Worm (Caenorhabditis elegans) whole organism, young adult: ENCODE results near the gene cyp-33E1.
A peak's percentile ranks its signal among the peaks of the same experiment; 100 is the strongest.

ENCODE experiments used
- B0019.2 ChIP-seq: fragments of 200-800 bp; sonication (Bioruptor generic); conservative IDR thresholded peaks from 2 replicates; pipeline ENCODE4 v1.3.6; 2022; ENCODE audit warnings: missing genetic modification reagents, missing genetic modification characterization, missing compliant biosample characterization
- B0035.1 ChIP-seq: sonication (generic microtip); optimal IDR thresholded peaks from 2 replicates; lab custom pipeline; 2016; ENCODE audit warnings: missing genetic modification characterization, mild to moderate bottlenecking, missing compliant biosample characterization, missing genotype, missing genetic modification reagents
- B0261.1 ChIP-seq: sonication (generic microtip); optimal IDR thresholded peaks from 2 replicates; lab custom pipeline; 2016; ENCODE audit warnings: mild to moderate bottlenecking, missing genetic modification characterization, moderate library complexity, missing compliant biosample characterization
- B0336.3 ChIP-seq: fragments of 200-800 bp; sonication (Bioruptor generic); IDR thresholded peaks from 2 replicates; pipeline ENCODE4 v1.3.6; 2022; ENCODE audit warnings: missing genetic modification characterization, missing compliant biosample characterization
- F22D6.2 ChIP-seq: sonication (generic microtip); optimal IDR thresholded peaks from 2 replicates; lab custom pipeline; 2016; ENCODE audit warnings: mild to moderate bottlenecking, missing genetic modification characterization, missing compliant biosample characterization
- F23B12.7 ChIP-seq: sonication (generic microtip); optimal IDR thresholded peaks from 2 replicates; lab custom pipeline; 2017; ENCODE audit warnings: missing genetic modification characterization, mild to moderate bottlenecking, missing compliant biosample characterization, antibody characterized with exemption, moderate library complexity; ENCODE audit not compliant: insufficient read depth
- F33H1.4 ChIP-seq: fragments of 200-800 bp; sonication (Bioruptor generic); IDR thresholded peaks from 2 replicates; pipeline ENCODE4 v1.3.6; 2022; ENCODE audit warnings: missing genetic modification reagents, missing genetic modification characterization, missing compliant biosample characterization
- F52B5.7 ChIP-seq: sonication (generic microtip); optimal IDR thresholded peaks from 2 replicates; lab custom pipeline; 2016; ENCODE audit warnings: mild to moderate bottlenecking, missing genetic modification characterization, missing compliant biosample characterization
- T26A5.8 ChIP-seq: sonication (generic microtip); optimal IDR thresholded peaks from 2 replicates; lab custom pipeline; 2016; ENCODE audit warnings: missing genetic modification characterization, missing compliant biosample characterization
- Y79H2A.3 ChIP-seq: fragments of 200-800 bp; sonication (Bioruptor generic); conservative IDR thresholded peaks from 2 replicates; pipeline ENCODE4 v1.3.6; 2022; ENCODE audit warnings: missing genetic modification reagents, missing genetic modification characterization, missing compliant biosample characterization
- ama-1 ChIP-seq, 3 experiments: fragments of 150-350 bp in 1 of 3; sonication (generic microtip) in 2 of 3; optimal IDR thresholded peaks; 2 replicates each; lab custom pipeline; 2014 to 2018; ENCODE audit warnings: missing biosample characterization in 2 of 3, missing genetic modification characterization in 2 of 3, missing genetic modification reagents in 2 of 3
- aptf-2 ChIP-seq: fragments of 200-800 bp; sonication (Bioruptor generic); conservative IDR thresholded peaks from 2 replicates; pipeline ENCODE4 v1.3.6; 2022; ENCODE audit warnings: missing genetic modification reagents, missing genetic modification characterization, missing compliant biosample characterization
- aptf-3 ChIP-seq: fragments of 200-800 bp; sonication (Bioruptor generic); IDR thresholded peaks from 2 replicates; pipeline ENCODE4 v1.3.6; 2022; ENCODE audit warnings: missing genetic modification characterization, missing compliant biosample characterization
- attf-3 ChIP-seq: fragments of 200-800 bp; sonication (Bioruptor generic); conservative IDR thresholded peaks from 2 replicates; pipeline ENCODE4 v1.3.6; 2022; ENCODE audit warnings: missing genetic modification reagents, missing genetic modification characterization, missing compliant biosample characterization
- attf-6 ChIP-seq: fragments of 200-800 bp; sonication (Bioruptor generic); IDR thresholded peaks from 2 replicates; pipeline ENCODE4 v1.3.6; 2022; ENCODE audit warnings: missing genetic modification reagents, missing genetic modification characterization, missing compliant biosample characterization
- cebp-2 ChIP-seq: fragments of 200-800 bp; sonication (Bioruptor generic); IDR thresholded peaks from 2 replicates; pipeline ENCODE4 v1.3.6; 2022; ENCODE audit warnings: missing genetic modification characterization, missing compliant biosample characterization
- chd-7 ChIP-seq: sonication (generic microtip); optimal IDR thresholded peaks from 2 replicates; lab custom pipeline; 2016; ENCODE audit warnings: mild to moderate bottlenecking, missing genetic modification characterization, moderate library complexity, missing compliant biosample characterization
- dox-1 ChIP-seq: fragments of 200-800 bp; sonication (Bioruptor generic); IDR thresholded peaks from 2 replicates; pipeline ENCODE4 v1.3.6; 2022; ENCODE audit warnings: missing genetic modification reagents, missing genetic modification characterization, missing compliant biosample characterization
- efl-1 ChIP-seq: fragments of 150-350 bp; optimal IDR thresholded peaks from 2 replicates; lab custom pipeline; 2014; ENCODE audit warnings: missing biosample characterization, missing genetic modification reagents, missing genetic modification characterization
- egl-18 ChIP-seq: fragments of 200-800 bp; sonication (Bioruptor generic); IDR thresholded peaks from 2 replicates; pipeline ENCODE4 v1.3.6; 2022; ENCODE audit warnings: missing genetic modification reagents, missing genetic modification characterization, missing compliant biosample characterization
- ekl-4 ChIP-seq: fragments of 200-800 bp; sonication (Bioruptor generic); IDR thresholded peaks from 2 replicates; pipeline ENCODE4 v1.3.6; 2022; ENCODE audit warnings: missing genetic modification reagents, missing genetic modification characterization, missing compliant biosample characterization
- fkh-3 ChIP-seq: sonication (generic microtip); optimal IDR thresholded peaks from 2 replicates; lab custom pipeline; 2016; ENCODE audit warnings: mild to moderate bottlenecking, missing genetic modification characterization, missing compliant biosample characterization
- gei-17 ChIP-seq: fragments of 200-800 bp; sonication (Bioruptor generic); optimal IDR thresholded peaks from 2 replicates; lab custom pipeline; 2018; ENCODE audit warnings: mild to moderate bottlenecking, missing genetic modification characterization, missing compliant biosample characterization
- hmg-1.2 ChIP-seq: fragments of 200-800 bp; sonication (Bioruptor generic); IDR thresholded peaks from 2 replicates; pipeline ENCODE4 v1.3.6; 2022; ENCODE audit warnings: missing genetic modification reagents, missing genetic modification characterization, missing compliant biosample characterization
- lag-1 ChIP-seq: fragments of 200-800 bp; sonication (Bioruptor generic); IDR thresholded peaks from 2 replicates; pipeline ENCODE4 v1.3.6; 2022; ENCODE audit warnings: missing genetic modification reagents, missing genetic modification characterization, missing compliant biosample characterization
- let-607 ChIP-seq, 2 experiments: fragments of 200-800 bp in 1 of 2; sonication (Bioruptor generic) in 1 of 2; sonication (generic microtip) in 1 of 2; optimal IDR thresholded peaks; 2 replicates each; lab custom pipeline; 2016 to 2018; ENCODE audit warnings: mild to moderate bottlenecking in 2 of 2, missing compliant biosample characterization in 2 of 2, missing genetic modification characterization in 2 of 2, moderate library complexity in 2 of 2, missing genotype in 1 of 2
- lin-35 ChIP-seq, 3 experiments: fragments of 150-350 bp in 2 of 3; sonication (generic microtip) in 1 of 3; optimal IDR thresholded peaks; 2 replicates each; lab custom pipeline; 2014 to 2018; ENCODE audit warnings: missing biosample characterization in 3 of 3, missing genetic modification characterization in 3 of 3, missing genetic modification reagents in 3 of 3
- lin-54 ChIP-seq: fragments of 200-800 bp; sonication (Bioruptor generic); optimal IDR thresholded peaks from 2 replicates; lab custom pipeline; 2018; ENCODE audit warnings: mild to moderate bottlenecking, missing genetic modification characterization, missing compliant biosample characterization
- lsl-1 ChIP-seq: fragments of 200-800 bp; sonication (Bioruptor generic); optimal IDR thresholded peaks from 2 replicates; lab custom pipeline; 2018; ENCODE audit warnings: mild to moderate bottlenecking, missing genetic modification characterization, moderate library complexity, missing compliant biosample characterization
- madf-10 ChIP-seq: sonication (generic microtip); optimal IDR thresholded peaks from 2 replicates; lab custom pipeline; 2016; ENCODE audit warnings: mild to moderate bottlenecking, missing genetic modification characterization, missing compliant biosample characterization
- madf-3 ChIP-seq: fragments of 200-800 bp; sonication (Bioruptor generic); IDR thresholded peaks from 2 replicates; pipeline ENCODE4 v1.3.6; 2022; ENCODE audit warnings: missing genetic modification reagents, missing genetic modification characterization, missing compliant biosample characterization
- mxl-1 ChIP-seq: sonication (generic microtip); optimal IDR thresholded peaks from 2 replicates; lab custom pipeline; 2016; ENCODE audit warnings: missing genetic modification characterization, missing compliant biosample characterization
- nhr-120 ChIP-seq: fragments of 200-800 bp; sonication (Bioruptor generic); IDR thresholded peaks from 2 replicates; pipeline ENCODE4 v1.3.6; 2022; ENCODE audit warnings: missing genetic modification characterization, missing compliant biosample characterization
- nhr-27 ChIP-seq: fragments of 200-800 bp; sonication (Bioruptor generic); optimal IDR thresholded peaks from 2 replicates; lab custom pipeline; 2018; ENCODE audit warnings: mild to moderate bottlenecking, missing genetic modification characterization, moderate library complexity, missing compliant biosample characterization
- pbrm-1 ChIP-seq: fragments of 200-800 bp; sonication (Bioruptor generic); IDR thresholded peaks from 2 replicates; pipeline ENCODE4 v1.3.6; 2022; ENCODE audit warnings: missing genetic modification reagents, missing genetic modification characterization, missing compliant biosample characterization
- rcor-1 ChIP-seq: fragments of 200-800 bp; sonication (Bioruptor generic); IDR thresholded peaks from 2 replicates; pipeline ENCODE4 v1.3.6; 2022; ENCODE audit warnings: missing genetic modification reagents, missing genetic modification characterization, missing compliant biosample characterization
- repo-1 ChIP-seq: sonication (generic microtip); optimal IDR thresholded peaks from 2 replicates; lab custom pipeline; 2017; ENCODE audit warnings: mild to moderate bottlenecking, missing genetic modification characterization, missing compliant biosample characterization
- rpc-1 ChIP-seq, 2 experiments: fragments of 150-350 bp in 1 of 2; sonication (generic microtip) in 1 of 2; optimal IDR thresholded peaks; 2 replicates each; lab custom pipeline; 2014 to 2018; ENCODE audit warnings: missing biosample characterization in 1 of 2, missing genetic modification characterization in 1 of 2, missing genetic modification reagents in 1 of 2, missing genotype in 1 of 2
- sea-2 ChIP-seq: fragments of 200-800 bp; sonication (Bioruptor generic); IDR thresholded peaks from 2 replicates; pipeline ENCODE4 v1.3.6; 2022; ENCODE audit warnings: missing genetic modification characterization, missing compliant biosample characterization
- snpc-4 ChIP-seq, 5 experiments: fragments of 150-350 bp in 1 of 5; sonication (generic microtip) in 4 of 5; optimal IDR thresholded peaks; 2 replicates each; lab custom pipeline; 2014 to 2018; ENCODE audit warnings: missing genetic modification characterization in 5 of 5, missing biosample characterization in 3 of 5, antibody characterized with exemption in 2 of 5, mild to moderate bottlenecking in 2 of 5, missing compliant biosample characterization in 2 of 5, missing genotype in 2 of 5, moderate library complexity in 2 of 5, missing genetic modification reagents in 1 of 5
- somi-1 ChIP-seq: fragments of 200-800 bp; sonication (Bioruptor generic); optimal IDR thresholded peaks from 2 replicates; lab custom pipeline; 2018; ENCODE audit warnings: mild to moderate bottlenecking, missing genetic modification characterization, missing compliant biosample characterization
- tbp1 ChIP-seq: fragments of 200-800 bp; sonication (Bioruptor generic); optimal IDR thresholded peaks from 2 replicates; lab custom pipeline; 2018; ENCODE audit warnings: mild to moderate bottlenecking, missing genetic modification characterization, missing compliant biosample characterization
- tbx-9 ChIP-seq: sonication (generic microtip); optimal IDR thresholded peaks from 2 replicates; lab custom pipeline; 2016; ENCODE audit warnings: borderline replicate concordance, missing genetic modification characterization, inconsistent platforms, missing compliant biosample characterization
- zfh-2 ChIP-seq: fragments of 200-800 bp; sonication (Bioruptor generic); conservative IDR thresholded peaks from 2 replicates; pipeline ENCODE4 v1.3.6; 2022; ENCODE audit warnings: missing genetic modification reagents, missing genetic modification characterization, missing compliant biosample characterization
- ztf-26 ChIP-seq: sonication (generic microtip); optimal IDR thresholded peaks from 2 replicates; lab custom pipeline; 2017; ENCODE audit warnings: missing genetic modification characterization, missing compliant biosample characterization
- ztf-28 ChIP-seq: fragments of 200-800 bp; sonication (Bioruptor generic); IDR thresholded peaks from 2 replicates; pipeline ENCODE4 v1.3.6; 2022; ENCODE audit warnings: missing genetic modification reagents, missing genetic modification characterization, missing compliant biosample characterization
- ztf-3 ChIP-seq: fragments of 200-800 bp; sonication (Bioruptor generic); optimal IDR thresholded peaks from 2 replicates; lab custom pipeline; 2018; ENCODE audit warnings: mild to moderate bottlenecking, missing genetic modification characterization, missing compliant biosample characterization
- ztf-6 ChIP-seq: fragments of 200-800 bp; sonication (Bioruptor generic); IDR thresholded peaks from 2 replicates; pipeline ENCODE4 v1.3.6; 2022; ENCODE audit warnings: missing genetic modification reagents, missing genetic modification characterization, missing compliant biosample characterization

The cyp-33E1 gene

DNA sequence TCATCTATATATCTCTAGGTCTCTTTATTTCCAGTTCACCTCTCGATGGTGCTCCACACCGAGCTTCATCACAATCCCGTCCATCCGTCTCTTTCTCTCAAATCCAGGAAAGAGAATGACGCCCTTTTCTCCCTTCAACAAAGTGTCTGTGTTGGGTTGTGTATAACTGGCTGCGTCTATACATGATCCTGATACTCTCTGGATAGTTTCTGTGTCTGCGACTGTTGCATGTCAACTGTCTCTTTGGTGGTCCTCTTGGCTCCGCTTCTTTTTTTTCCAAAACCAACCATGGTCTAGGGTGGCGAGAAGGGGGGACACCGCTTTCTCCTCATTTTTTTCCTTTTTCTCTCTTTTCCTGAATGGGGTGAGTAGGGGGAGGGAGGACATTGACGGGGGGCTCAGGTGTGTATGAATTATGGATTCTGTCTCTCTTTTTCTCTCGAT is 18.8 kb downstream of the cyp-33E1 start:
- TF ChIP-seq ztf-6 (GFP tag; lab: Robert Waterston, UW) (no peak), rpc-1 (optimal IDR thresholded peaks at IDR 0.05; lab: Kevin White, UChicago) (no peak), rpc-1 (tag; optimal IDR thresholded peaks at IDR 0.05; lab: Kevin White, UChicago) (no peak), attf-3 (GFP tag; lab: Robert Waterston, UW) (no peak), let-607 (tag; optimal IDR thresholded peaks at IDR 0.05; lab: Kevin White, UChicago) (no peak), B0336.3 (GFP tag; lab: Robert Waterston, UW) (no peak), cebp-2 (no peak), chd-7 (tag; lab: Kevin White, UChicago) (peak; percentile 53), nhr-120 (no peak), fkh-3 (tag; lab: Kevin White, UChicago) (no peak), tbp1 (GFP tag; lab: Kevin White, UChicago) (no peak), tbx-9 (tag; lab: Kevin White, UChicago) (no peak), ama-1 (optimal IDR thresholded peaks at IDR 0.05; lab: Kevin White, UChicago) (no peak), ama-1 (GFP tag; optimal IDR thresholded peaks at IDR 0.05; lab: Kevin White, UChicago) (no peak), gei-17 (GFP tag; lab: Kevin White, UChicago) (no peak), F33H1.4 (GFP tag; lab: Robert Waterston, UW) (no peak), F52B5.7 (no peak), attf-6 (GFP tag; lab: Robert Waterston, UW) (no peak), pbrm-1 (no peak), ekl-4 (GFP tag; lab: Robert Waterston, UW) (no peak), repo-1 (tag; lab: Kevin White, UChicago) (no peak), ztf-28 (GFP tag; lab: Robert Waterston, UW) (no peak), snpc-4 (GFP tag; optimal IDR thresholded peaks at IDR 0.05; lab: Kevin White, UChicago) (no peak), snpc-4 (tag; optimal IDR thresholded peaks at IDR 0.05; lab: Kevin White, UChicago) (no peak), B0035.1 (tag; lab: Kevin White, UChicago) (no peak), aptf-3 (no peak), lsl-1 (GFP tag; lab: Kevin White, UChicago) (no peak), hmg-1.2 (GFP tag; lab: Robert Waterston, UW) (peak; percentile 58; the same call in 1 of the 2 replicates), ztf-3 (GFP tag; lab: Kevin White, UChicago) (no peak), B0019.2 (GFP tag; lab: Robert Waterston, UW) (no peak), egl-18 (GFP tag; lab: Robert Waterston, UW) (no peak), nhr-27 (tag; lab: Kevin White, UChicago) (no peak), lin-35 (GFP tag; optimal IDR thresholded peaks at IDR 0.05; lab: Kevin White, UChicago) (peak in 1 of 3 experiments; percentile 73), madf-3 (GFP tag; lab: Robert Waterston, UW) (no peak), B0261.1 (tag; lab: Kevin White, UChicago) (no peak), sea-2 (GFP tag; lab: Robert Waterston, UW) (no peak), Y79H2A.3 (no peak), F23B12.7 (no peak), somi-1 (peak; percentile 4), F22D6.2 (tag; lab: Kevin White, UChicago) (no peak), dox-1 (GFP tag; lab: Robert Waterston, UW) (no peak), efl-1 (GFP tag; lab: Kevin White, UChicago) (no peak), lin-54 (no peak), madf-10 (tag; lab: Kevin White, UChicago) (no peak), aptf-2 (GFP tag; lab: Robert Waterston, UW) (no peak), T26A5.8 (no peak), ztf-26 (tag; lab: Kevin White, UChicago) (no peak), zfh-2 (GFP tag; lab: Robert Waterston, UW) (peak; percentile 81), mxl-1 (tag; lab: Kevin White, UChicago) (no peak), rcor-1 (GFP tag; lab: Robert Waterston, UW) (no peak), lag-1 (GFP tag; lab: Robert Waterston, UW) (no peak)
